Fruit fly (Drosophila melanogaster) whole organism, embryonic: ENCODE results near the gene Mocs1.

Source experiments
- Ada2b ChIP-seq: fragments of 200-800 bp; sonication (Bioruptor generic); IDR thresholded peaks from 2 replicates; pipeline ENCODE4 v1.3.6; 2022; ENCODE audit warnings: missing biosample characterization, missing genetic modification characterization
- B-H1 ChIP-seq: fragments of 200-800 bp; sonication (Bioruptor generic); IDR thresholded peaks from 3 replicates; pipeline ENCODE4 v1.3.6; 2022; ENCODE audit warnings: missing biosample characterization, missing genetic modification characterization
- C15 ChIP-seq: fragments of 200-800 bp; sonication (Bioruptor generic); IDR thresholded peaks from 3 replicates; pipeline ENCODE4 v1.3.6; 2022; ENCODE audit warnings: missing biosample characterization, missing genetic modification characterization
- CG10366 ChIP-seq: fragments of 200-800 bp; sonication (Bioruptor generic); IDR thresholded peaks from 2 replicates; pipeline ENCODE4 v1.3.6; 2022; ENCODE audit warnings: missing biosample characterization, missing genetic modification characterization
- CG10959 ChIP-seq: fragments of 200-800 bp; sonication (Bioruptor generic); IDR thresholded peaks from 2 replicates; pipeline ENCODE4 v1.3.6; 2022; ENCODE audit warnings: missing biosample characterization, missing genetic modification characterization
- CG11247 ChIP-seq: fragments of 200-800 bp; sonication (Bioruptor generic); IDR thresholded peaks from 2 replicates; pipeline ENCODE4 v1.3.6; 2022; ENCODE audit warnings: missing biosample characterization, missing genetic modification characterization
- CG11504 ChIP-seq: fragments of 200-800 bp; sonication (Bioruptor generic); optimal IDR thresholded peaks from 3 replicates; lab custom pipeline; 2019; ENCODE audit warnings: missing biosample characterization, mild to moderate bottlenecking, missing genetic modification characterization, moderate library complexity
- CG11695 ChIP-seq: fragments of 200-800 bp; sonication (Bioruptor generic); IDR thresholded peaks from 3 replicates; pipeline ENCODE4 v1.3.6; 2022; ENCODE audit warnings: missing biosample characterization, missing genetic modification characterization
- CG12155 ChIP-seq: fragments of 200-800 bp; sonication (Bioruptor generic); optimal IDR thresholded peaks from 3 replicates; lab custom pipeline; 2016; ENCODE audit warnings: missing biosample characterization, missing genetic modification characterization
- CG12391 ChIP-seq: fragments of 200-800 bp; sonication (Bioruptor generic); optimal IDR thresholded peaks from 3 replicates; lab custom pipeline; 2018; ENCODE audit warnings: missing biosample characterization, mild to moderate bottlenecking, missing genetic modification characterization, moderate library complexity
- CG12659 ChIP-seq: fragments of 200-800 bp; sonication (Bioruptor generic); optimal IDR thresholded peaks from 3 replicates; lab custom pipeline; 2017; ENCODE audit warnings: mild to moderate bottlenecking, missing biosample characterization, missing genetic modification reagents, missing genetic modification characterization
- CG14014 ChIP-seq: fragments of 200-800 bp; sonication (Bioruptor generic); IDR thresholded peaks from 2 replicates; pipeline ENCODE4 v1.3.6; 2022; ENCODE audit warnings: missing biosample characterization, missing genetic modification characterization
- CG17361 ChIP-seq: fragments of 200-800 bp; sonication (Bioruptor generic); IDR thresholded peaks from 3 replicates; pipeline ENCODE4 v1.3.6; 2022; ENCODE audit warnings: missing biosample characterization, missing genetic modification characterization
- CG30020 ChIP-seq: fragments of 200-800 bp; optimal IDR thresholded peaks from 2 replicates; lab custom pipeline; 2019; ENCODE audit warnings: missing biosample characterization, mild to moderate bottlenecking, missing genetic modification characterization, moderate library complexity
- CG32532 ChIP-seq: fragments of 200-800 bp; sonication (Bioruptor generic); IDR thresholded peaks from 2 replicates; pipeline ENCODE4 v1.3.6; 2022; ENCODE audit warnings: missing biosample characterization, missing genetic modification characterization
- CG4404 ChIP-seq: fragments of 200-800 bp; sonication (Bioruptor generic); IDR thresholded peaks from 2 replicates; pipeline ENCODE4 v1.3.6; 2022; ENCODE audit warnings: missing biosample characterization, missing genetic modification characterization
- CG4617 ChIP-seq: fragments of 200-800 bp; sonication (Bioruptor generic); optimal IDR thresholded peaks from 3 replicates; lab custom pipeline; 2016; ENCODE audit warnings: missing biosample characterization, missing genetic modification characterization, borderline replicate concordance
- CG4820 ChIP-seq: fragments of 200-800 bp; sonication (Bioruptor generic); optimal IDR thresholded peaks from 3 replicates; lab custom pipeline; 2016; ENCODE audit warnings: missing biosample characterization, missing genetic modification characterization
- CG7745 ChIP-seq: fragments of 200-800 bp; sonication (Bioruptor generic); optimal IDR thresholded peaks from 2 replicates; lab custom pipeline; 2018; ENCODE audit warnings: missing biosample characterization, mild to moderate bottlenecking, missing genetic modification characterization, moderate library complexity
- CG9727 ChIP-seq: fragments of 200-800 bp; sonication (Bioruptor generic); optimal IDR thresholded peaks from 3 replicates; lab custom pipeline; 2017; ENCODE audit warnings: missing biosample characterization, mild to moderate bottlenecking, missing genetic modification characterization
- Chrac-16 ChIP-seq: fragments of 200-800 bp; sonication (Bioruptor generic); optimal IDR thresholded peaks from 3 replicates; lab custom pipeline; 2016; ENCODE audit warnings: missing biosample characterization, missing genetic modification characterization
- D19B ChIP-seq: fragments of 200-800 bp; sonication (Bioruptor generic); optimal IDR thresholded peaks from 2 replicates; lab custom pipeline; 2017; ENCODE audit warnings: missing biosample characterization, mild to moderate bottlenecking, missing genetic modification characterization
- Dp ChIP-seq: fragments of 200-800 bp; sonication (Bioruptor generic); optimal IDR thresholded peaks from 2 replicates; lab custom pipeline; 2018; ENCODE audit warnings: missing biosample characterization, mild to moderate bottlenecking, missing genetic modification characterization, moderate library complexity
- Gug ChIP-seq: fragments of 200-800 bp; sonication (Bioruptor generic); IDR thresholded peaks from 4 replicates; pipeline ENCODE4 v1.3.6; 2022; ENCODE audit warnings: missing biosample characterization, missing genetic modification characterization
- HmgZ ChIP-seq: fragments of 200-800 bp; sonication (Bioruptor generic); optimal IDR thresholded peaks from 2 replicates; lab custom pipeline; 2018; ENCODE audit warnings: missing biosample characterization, mild to moderate bottlenecking, missing genetic modification characterization
- Hmr ChIP-seq: fragments of 200-800 bp; sonication (Bioruptor generic); optimal IDR thresholded peaks from 3 replicates; lab custom pipeline; 2017; ENCODE audit warnings: mild to moderate bottlenecking, missing biosample characterization, missing genetic modification reagents, missing genetic modification characterization
- Hr3 ChIP-seq: fragments of 200-800 bp; sonication (Bioruptor generic); optimal IDR thresholded peaks from 3 replicates; lab custom pipeline; 2016; ENCODE audit warnings: missing biosample characterization, missing genetic modification characterization
- MESR4 ChIP-seq: fragments of 200-800 bp; sonication (Bioruptor generic); optimal IDR thresholded peaks from 2 replicates; lab custom pipeline; 2018; ENCODE audit warnings: missing biosample characterization, mild to moderate bottlenecking, missing genetic modification characterization, moderate library complexity
- Trl ChIP-seq, 3 experiments: fragments of >200 bp in 2 of 3; fragments of 200-800 bp in 1 of 3; sonication (Bioruptor generic) in 1 of 3; optimal IDR thresholded peaks; 2 replicates in 1 of 3; 3 replicates in 2 of 3; lab custom pipeline; 2016 to 2017; ENCODE audit warnings: missing biosample characterization in 1 of 3, missing genetic modification characterization in 1 of 3
- al ChIP-seq: fragments of 200-800 bp; sonication (Bioruptor generic); IDR thresholded peaks from 2 replicates; pipeline ENCODE4 v1.3.6; 2022; ENCODE audit warnings: missing biosample characterization, missing genetic modification characterization
- amos ChIP-seq: fragments of 200-800 bp; sonication (Bioruptor generic); IDR thresholded peaks from 2 replicates; pipeline ENCODE4 v1.3.6; 2022; ENCODE audit warnings: missing biosample characterization, missing genetic modification characterization; ENCODE audit not compliant: partially characterized antibody
- az2 ChIP-seq: fragments of 200-800 bp; sonication (Bioruptor generic); optimal IDR thresholded peaks from 3 replicates; lab custom pipeline; 2016; ENCODE audit warnings: missing biosample characterization, missing genetic modification characterization
- crp ChIP-seq, 2 experiments: fragments of 200-800 bp; sonication (Bioruptor generic); optimal IDR thresholded peaks; 2 replicates in 1 of 2; 3 replicates in 1 of 2; lab custom pipeline; 2017; ENCODE audit warnings: missing biosample characterization in 2 of 2, missing genetic modification characterization in 2 of 2, mild to moderate bottlenecking in 1 of 2, moderate library complexity in 1 of 2
- dm ChIP-seq: fragments of 200-800 bp; sonication (Bioruptor generic); optimal IDR thresholded peaks from 3 replicates; lab custom pipeline; 2016; ENCODE audit warnings: missing biosample characterization, missing genetic modification characterization
- ewg ChIP-seq: fragments of 200-800 bp; sonication (Bioruptor generic); optimal IDR thresholded peaks from 3 replicates; lab custom pipeline; 2017; ENCODE audit warnings: mild to moderate bottlenecking, missing biosample characterization, missing genetic modification reagents, missing genetic modification characterization
- gro ChIP-seq: fragments of 200-800 bp; sonication (Bioruptor generic); optimal IDR thresholded peaks from 2 replicates; lab custom pipeline; 2016; ENCODE audit warnings: missing biosample characterization, missing genetic modification characterization
- ham ChIP-seq: fragments of 200-800 bp; sonication (Bioruptor generic); IDR thresholded peaks from 2 replicates; pipeline ENCODE4 v1.3.6; 2022; ENCODE audit warnings: missing biosample characterization, missing genetic modification characterization
- klu ChIP-seq: fragments of 200-800 bp; sonication (Bioruptor generic); IDR thresholded peaks from 2 replicates; pipeline ENCODE4 v1.3.6; 2022; ENCODE audit warnings: missing biosample characterization, missing genetic modification characterization
- nmo ChIP-seq: fragments of 200-800 bp; sonication (Bioruptor generic); optimal IDR thresholded peaks from 2 replicates; lab custom pipeline; 2018; ENCODE audit warnings: missing biosample characterization, mild to moderate bottlenecking, missing genetic modification characterization, moderate library complexity
- org-1 ChIP-seq: fragments of 200-800 bp; sonication (Bioruptor generic); optimal IDR thresholded peaks from 2 replicates; lab custom pipeline; 2017; ENCODE audit warnings: missing biosample characterization, missing genetic modification characterization
- pb ChIP-seq: fragments of 200-800 bp; sonication (Bioruptor generic); optimal IDR thresholded peaks from 3 replicates; lab custom pipeline; 2016; ENCODE audit warnings: missing biosample characterization, missing genetic modification characterization
- prd ChIP-seq, 3 experiments: fragments of >200 bp in 2 of 3; fragments of 200-800 bp in 1 of 3; sonication (Bioruptor generic) in 1 of 3; optimal IDR thresholded peaks in 2 of 3; IDR thresholded peaks in 1 of 3; 2 replicates in 2 of 3; 3 replicates in 1 of 3; pipeline versions ENCODE4 v1.3.6 to Lab custom; 2017 to 2022; ENCODE audit warnings: missing biosample characterization in 1 of 3, missing genetic modification characterization in 1 of 3
- schlank ChIP-seq: fragments of 200-800 bp; sonication (Bioruptor generic); optimal IDR thresholded peaks from 2 replicates; lab custom pipeline; 2018; ENCODE audit warnings: missing biosample characterization, mild to moderate bottlenecking, missing genetic modification characterization
- sisA ChIP-seq: fragments of 200-800 bp; sonication (Bioruptor generic); IDR thresholded peaks from 2 replicates; pipeline ENCODE4 v1.3.6; 2022; ENCODE audit warnings: missing biosample characterization, missing genetic modification characterization
- slou ChIP-seq: fragments of 200-800 bp; sonication (Bioruptor generic); optimal IDR thresholded peaks from 3 replicates; lab custom pipeline; 2016; ENCODE audit warnings: missing biosample characterization, missing genetic modification characterization
- sob ChIP-seq: fragments of 200-800 bp; sonication (Bioruptor generic); IDR thresholded peaks from 2 replicates; pipeline ENCODE4 v1.3.6; 2022; ENCODE audit warnings: missing biosample characterization, missing genetic modification characterization
- vnd ChIP-seq: fragments of 200-800 bp; sonication (Bioruptor generic); IDR thresholded peaks from 3 replicates; pipeline ENCODE4 v1.3.6; 2022; ENCODE audit warnings: missing biosample characterization, missing genetic modification characterization; ENCODE audit not compliant: partially characterized antibody

The Mocs1 gene

dm6 chr3L:11074043-11074853, 3.9 kb downstream of the Mocs1 start, which contains the start of the genes Pfdn2 and Noc1 (continued):
- TF ChIP-seq prd (optimal IDR thresholded peaks at IDR 0.05; lab: Kevin White, UChicago): no peak
- TF ChIP-seq prd (GFP tag; IDR thresholded peaks at IDR 0.05; lab: Robert Waterston, UW): peak; percentile 67
- TF ChIP-seq CG7745 (tag; lab: Kevin White, UChicago): no peak
- TF ChIP-seq Chrac-16: peak; percentile 42
- peak; percentile 89 for TF ChIP-seq CG12391
- no peak for TF ChIP-seq ham
- TF ChIP-seq klu (GFP tag; lab: Robert Waterston, UW): no peak
- peak; percentile 34 for TF ChIP-seq CG4820 (GFP tag; lab: Kevin White, UChicago)
- peak; percentile 54 for TF ChIP-seq CG30020 (tag; lab: Kevin White, UChicago)
- TF ChIP-seq Hmr: no peak
- TF ChIP-seq sisA (GFP tag; lab: Robert Waterston, UW): peak; percentile 59
- TF ChIP-seq az2 (GFP tag; lab: Kevin White, UChicago): peak; percentile 61
- no peak for TF ChIP-seq gro (GFP tag; lab: Kevin White, UChicago)
- TF ChIP-seq CG14014: peak; percentile 43; the same call in 1 of the 2 replicates
- peak; percentile 39 for TF ChIP-seq CG9727 (GFP tag; lab: Kevin White, UChicago)
- TF ChIP-seq HmgZ (tag; lab: Kevin White, UChicago): peak; percentile 36
- TF ChIP-seq slou (GFP tag; lab: Kevin White, UChicago): no peak
- 0 out of 3 replicates have a peak, but pooled peaks have one; percentile 12 for TF ChIP-seq vnd
- TF ChIP-seq Hr3 (GFP tag; lab: Kevin White, UChicago): peak; percentile 83
- peak; percentile 81 for TF ChIP-seq nmo (GFP tag; lab: Kevin White, UChicago)
- TF ChIP-seq B-H1: no peak
- TF ChIP-seq CG10959 (GFP tag; lab: Robert Waterston, UW): no peak
- no peak for TF ChIP-seq CG11247 (GFP tag; lab: Robert Waterston, UW)
- TF ChIP-seq CG11695 (GFP tag; lab: Robert Waterston, UW): peak; percentile 49; the same call in 1 of the 3 replicates
- TF ChIP-seq CG11504 (tag; lab: Kevin White, UChicago): no peak
- no peak for TF ChIP-seq schlank
- TF ChIP-seq CG4404: 0 out of 2 replicates have a peak, but pooled peaks have one; percentile 29
- TF ChIP-seq Ada2b (GFP tag; lab: Robert Waterston, UW): peak; percentile 53; the same call in 1 of the 2 replicates
- TF ChIP-seq amos: no peak
- peak; percentile 53 for TF ChIP-seq ewg
- TF ChIP-seq Gug: 0 out of 4 replicates have a peak, but pooled peaks have one; percentile 33
- TF ChIP-seq CG17361 (GFP tag; lab: Robert Waterston, UW): no peak; the same call in 1 of the 3 replicates
- TF ChIP-seq pb (GFP tag; lab: Kevin White, UChicago): no peak
- peak; percentile 70 for TF ChIP-seq CG32532 (GFP tag; lab: Robert Waterston, UW)
- no peak for TF ChIP-seq sob (GFP tag; lab: Robert Waterston, UW)
- peak; percentile 59 for TF ChIP-seq CG4617
- TF ChIP-seq C15 (GFP tag; lab: Robert Waterston, UW): 0 out of 3 replicates have a peak, but pooled peaks have one; percentile 18
- TF ChIP-seq CG10366: peak; percentile 50; the same call in 1 of the 2 replicates
- TF ChIP-seq al (GFP tag; lab: Robert Waterston, UW): peak; percentile 60; the same call in 1 of the 2 replicates
- TF ChIP-seq org-1 (GFP tag; lab: Kevin White, UChicago): no peak
- peak; percentile 7 for TF ChIP-seq Dp (GFP tag; lab: Kevin White, UChicago)
- TF ChIP-seq crp (GFP tag; optimal IDR thresholded peaks at IDR 0.05; lab: Kevin White, UChicago): peak in 1 of 2 experiments; percentile 66
- peak; percentile 54 for TF ChIP-seq CG12155
- TF ChIP-seq dm (GFP tag; lab: Kevin White, UChicago): peak; percentile 57
- TF ChIP-seq D19B (GFP tag; lab: Kevin White, UChicago): peak; percentile 36
- TF ChIP-seq MESR4 (GFP tag; lab: Kevin White, UChicago): peak; percentile 86
- peak; percentile 74 for TF ChIP-seq CG12659 (GFP tag; lab: Kevin White, UChicago)
- TF ChIP-seq Trl (optimal IDR thresholded peaks at IDR 0.05; lab: Kevin White, UChicago): no peak
- peak; percentile 32 for TF ChIP-seq Trl (GFP tag; optimal IDR thresholded peaks at IDR 0.05; lab: Kevin White, UChicago)
